Worm (Caenorhabditis elegans): ENCODE results near the gene clec-230.

DNA sequence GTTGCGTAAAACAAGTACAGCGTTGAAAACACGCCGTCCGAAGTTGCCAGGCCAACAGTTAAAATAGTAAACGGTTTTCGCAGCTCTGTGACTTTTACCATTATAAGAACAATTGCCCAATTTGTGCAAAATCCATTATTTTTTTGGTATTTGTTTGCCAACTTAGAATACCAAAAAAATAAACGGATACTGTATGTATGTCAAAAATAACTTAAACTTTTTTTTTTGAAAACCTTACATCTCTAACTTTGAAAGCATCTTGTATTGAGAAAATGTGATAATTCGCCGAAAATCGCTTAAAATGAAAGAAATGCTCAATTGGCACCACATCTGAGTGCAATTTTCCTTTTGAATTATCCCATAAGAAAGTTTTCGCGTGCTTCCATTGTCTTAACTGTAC is 49.8 kb upstream of the clec-230 start, which contains the start of gene fbxa-199:
- TF ChIP-seq nhr-237 (tag; optimal IDR thresholded peaks at IDR 0.05) (no peak), elt-3 (tag; optimal IDR thresholded peaks at IDR 0.05) (no peak), lin-13 (tag; optimal IDR thresholded peaks at IDR 0.05) (no peak), unc-39 (tag; optimal IDR thresholded peaks at IDR 0.05) (no peak), nhr-76 (tag; optimal IDR thresholded peaks at IDR 0.05) (no peak), ztf-11 (tag; optimal IDR thresholded peaks at IDR 0.05) (no peak), elt-1 (tag; optimal IDR thresholded peaks at IDR 0.05; ENCODE audit: borderline replicate concordance, insufficient read depth) (no peak), nhr-12 (tag; optimal IDR thresholded peaks at IDR 0.05) (no peak), snpc-4 (tag; optimal IDR thresholded peaks at IDR 0.05) (no peak), lsy-2 (tag; optimal IDR thresholded peaks at IDR 0.05) (no peak), ces-1 (GFP tag; optimal IDR thresholded peaks at IDR 0.05) (no peak), lin-32 (GFP tag; optimal IDR thresholded peaks at IDR 0.05) (no peak), drap-1 (GFP tag; optimal IDR thresholded peaks at IDR 0.05) (no peak), unc-62 (GFP tag; optimal IDR thresholded peaks at IDR 0.05) (no peak)

Measured in whole organism, mixed stage, embryonic.